Fruit fly (Drosophila melanogaster) S2 (cell line): Measurements from ENCODE around the gene CG7888.

Experiments used
- CG8478 ChIP-seq: fragments of >200 bp; optimal IDR thresholded peaks from 2 replicates; lab custom pipeline; 2018
- CTCF ChIP-seq, 2 experiments: fragments of >200 bp; optimal IDR thresholded peaks; 2 replicates each; lab custom pipeline; 2018

DNA sequence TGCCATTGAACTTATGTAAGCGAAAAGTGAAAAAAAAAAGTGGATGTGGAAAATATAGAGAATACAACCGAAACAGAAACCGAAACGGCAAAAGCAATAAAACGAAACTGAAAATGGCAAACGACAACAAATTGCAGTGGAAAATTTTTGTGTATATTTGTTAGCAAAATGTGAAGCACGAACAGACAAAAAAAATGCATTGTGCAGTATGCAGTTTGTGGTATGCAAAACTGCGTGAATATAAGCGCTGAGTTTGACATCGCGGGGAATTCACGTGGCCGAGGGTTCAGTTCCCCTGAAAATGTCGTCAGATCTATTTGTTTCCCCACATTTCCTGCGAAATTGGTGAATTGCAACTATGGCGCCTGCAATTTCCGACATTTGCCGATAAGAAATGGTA, 10.2 kb upstream of the CG7888 start:
- no peak for TF ChIP-seq CG8478 (lab: Kevin White, UChicago)
- TF ChIP-seq CTCF (optimal IDR thresholded peaks at IDR 0.05; lab: Kevin White, UChicago), result no peak
